Fruit fly (Drosophila melanogaster): ENCODE data around the gene CG6171.
A peak's percentile ranks its signal among the peaks of the same experiment; 100 is the strongest.

The CG6171 gene

DNA sequence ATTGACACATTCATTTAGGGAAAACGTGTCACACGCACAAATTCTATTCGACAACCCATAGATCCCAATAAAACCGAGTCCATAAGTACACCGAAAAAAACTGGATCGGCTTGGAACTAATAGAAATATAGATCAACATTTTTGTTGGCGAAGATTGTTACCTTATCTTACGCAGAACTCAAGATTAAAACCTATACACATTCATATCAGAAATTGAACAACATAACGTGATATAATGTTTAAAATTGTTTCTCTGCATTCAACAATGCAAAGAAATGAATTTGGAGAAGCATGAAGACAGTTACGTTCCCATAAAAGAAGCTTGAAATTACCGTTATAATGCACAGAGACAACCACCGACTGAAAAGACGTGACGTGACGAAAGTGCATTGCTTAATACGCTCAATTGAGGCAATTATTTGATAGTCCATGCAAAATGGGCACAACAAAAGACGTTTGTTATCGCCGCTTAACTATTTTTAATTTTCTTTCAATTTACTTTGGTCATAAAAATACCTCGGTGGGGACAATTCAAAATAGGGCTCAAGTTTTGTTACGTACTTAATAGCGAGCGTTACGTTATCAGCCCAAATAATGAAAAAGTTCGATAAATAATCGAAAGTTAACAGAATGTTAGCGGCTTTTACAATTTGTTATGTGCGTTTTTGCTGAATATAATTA, 23.5 kb downstream of the CG6171 start, which contains the start of gene SerRS-m (continued):
- no peak for TF ChIP-seq B-H1 (GFP tag; IDR thresholded peaks at IDR 0.05)
- TF ChIP-seq CG7556 (GFP tag; optimal IDR thresholded peaks at IDR 0.05): peak; percentile 22
- TF ChIP-seq Nf-YB (GFP tag; optimal IDR thresholded peaks at IDR 0.05): no peak
- no peak for TF ChIP-seq ems (GFP tag; optimal IDR thresholded peaks at IDR 0.05)
- TF ChIP-seq CG12659 (GFP tag; optimal IDR thresholded peaks at IDR 0.05): peak; percentile 3
- TF ChIP-seq hkb (optimal IDR thresholded peaks at IDR 0.05): no peak
- TF ChIP-seq hkb (GFP tag; IDR thresholded peaks at IDR 0.05): no peak
- no peak for TF ChIP-seq nerfin-2 (GFP tag; IDR thresholded peaks at IDR 0.05; ENCODE audit: partially characterized antibody)
- no peak for TF ChIP-seq CG4730 (GFP tag; IDR thresholded peaks at IDR 0.05)
- no peak for TF ChIP-seq kay (GFP tag; optimal IDR thresholded peaks at IDR 0.05)
- TF ChIP-seq CG31365 (tag; optimal IDR thresholded peaks at IDR 0.05): no peak
- TF ChIP-seq crol (GFP tag; IDR thresholded peaks at IDR 0.05): no peak
- no peak for TF ChIP-seq Hr51 (GFP tag; optimal IDR thresholded peaks at IDR 0.05)
- no peak for TF ChIP-seq dimm (GFP tag; IDR thresholded peaks at IDR 0.05)
- TF ChIP-seq Opbp (GFP tag; IDR thresholded peaks at IDR 0.05; ENCODE audit: partially characterized antibody): no peak
- no peak for TF ChIP-seq CG2120 (GFP tag; optimal IDR thresholded peaks at IDR 0.05)
- no peak for TF ChIP-seq CG10654 (GFP tag; optimal IDR thresholded peaks at IDR 0.05)
- no peak for TF ChIP-seq row (GFP tag; IDR thresholded peaks at IDR 0.05)
- no peak for TF ChIP-seq CG14965 (GFP tag; optimal IDR thresholded peaks at IDR 0.05; ENCODE audit: borderline replicate concordance)
- TF ChIP-seq tin (GFP tag; optimal IDR thresholded peaks at IDR 0.05): no peak
- TF ChIP-seq zfh2 (GFP tag; optimal IDR thresholded peaks at IDR 0.05): no peak
- no peak for TF ChIP-seq CG4617 (GFP tag; optimal IDR thresholded peaks at IDR 0.05; ENCODE audit: borderline replicate concordance)
- TF ChIP-seq CG12236 (GFP tag; optimal IDR thresholded peaks at IDR 0.05): no peak
- TF ChIP-seq croc (GFP tag; conservative IDR thresholded peaks at IDR 0.05): no peak
- TF ChIP-seq grau (tag; optimal IDR thresholded peaks at IDR 0.05): peak; percentile 13
- TF ChIP-seq CG6683 (GFP tag; optimal IDR thresholded peaks at IDR 0.05): no peak
- no peak for TF ChIP-seq CG11247 (GFP tag; IDR thresholded peaks at IDR 0.05)
- TF ChIP-seq CG15601 (tag; optimal IDR thresholded peaks at IDR 0.05): peak; percentile 33
- no peak for TF ChIP-seq CG12104 (GFP tag; optimal IDR thresholded peaks at IDR 0.05)
- peak in 1 of 2 experiments; percentile 13 for TF ChIP-seq Pdp1 (GFP tag; optimal IDR thresholded peaks at IDR 0.05)
- no peak for TF ChIP-seq inv (GFP tag; IDR thresholded peaks at IDR 0.05; ENCODE audit: partially characterized antibody)
- no peak for TF ChIP-seq gce (GFP tag; IDR thresholded peaks at IDR 0.05)
- TF ChIP-seq CG17361 (GFP tag; IDR thresholded peaks at IDR 0.05): no peak
- no peak for TF ChIP-seq CG4404 (GFP tag; IDR thresholded peaks at IDR 0.05)
- TF ChIP-seq lov (optimal IDR thresholded peaks at IDR 0.05): no peak
- no peak for TF ChIP-seq lov (GFP tag; IDR thresholded peaks at IDR 0.05)
- TF ChIP-seq CG16813 (GFP tag; IDR thresholded peaks at IDR 0.05; ENCODE audit: partially characterized antibody): no peak
- TF ChIP-seq Awh (GFP tag; IDR thresholded peaks at IDR 0.05): no peak
- no peak for TF ChIP-seq cas (GFP tag; IDR thresholded peaks at IDR 0.05)
- TF ChIP-seq lilli (GFP tag; optimal IDR thresholded peaks at IDR 0.05): peak; percentile 11
- no peak for TF ChIP-seq tx (GFP tag; optimal IDR thresholded peaks at IDR 0.05)
- no peak for TF ChIP-seq CG11398 (GFP tag; optimal IDR thresholded peaks at IDR 0.05)
- TF ChIP-seq zf30C (GFP tag; optimal IDR thresholded peaks at IDR 0.05): peak; percentile 11
- TF ChIP-seq ERR (GFP tag; optimal IDR thresholded peaks at IDR 0.05): no peak
- TF ChIP-seq ash1 (GFP tag; optimal IDR thresholded peaks at IDR 0.05): no peak
- no peak for TF ChIP-seq run (tag; optimal IDR thresholded peaks at IDR 0.05)
- peak; percentile 14 for TF ChIP-seq CG18262 (tag; optimal IDR thresholded peaks at IDR 0.05)
- no peak for TF ChIP-seq sob (GFP tag; IDR thresholded peaks at IDR 0.05)
- TF ChIP-seq hth (optimal IDR thresholded peaks at IDR 0.05): no peak
- TF ChIP-seq Med (GFP tag): peak; percentile 75
- TF ChIP-seq Lhr (GFP tag; optimal IDR thresholded peaks at IDR 0.05): no peak

All from whole organism, embryonic.